Worm (Caenorhabditis elegans) whole organism, young adult: ENCODE measurements around the gene C03B1.1.

ENCODE experiments used
- bed-2 ChIP-seq: fragments of 200-800 bp; sonication (Bioruptor generic); IDR thresholded peaks from 2 replicates; pipeline ENCODE4 v1.3.6; 2022; ENCODE audit warnings: missing genetic modification reagents, missing genetic modification characterization, missing compliant biosample characterization
- dox-1 ChIP-seq: fragments of 200-800 bp; sonication (Bioruptor generic); IDR thresholded peaks from 2 replicates; pipeline ENCODE4 v1.3.6; 2022; ENCODE audit warnings: missing genetic modification reagents, missing genetic modification characterization, missing compliant biosample characterization
- lin-26 ChIP-seq: fragments of 200-800 bp; sonication (Bioruptor generic); IDR thresholded peaks from 2 replicates; pipeline ENCODE4 v1.3.6; 2022; ENCODE audit warnings: missing genetic modification reagents, missing genetic modification characterization, missing compliant biosample characterization
- lin-54 ChIP-seq: fragments of 200-800 bp; sonication (Bioruptor generic); optimal IDR thresholded peaks from 2 replicates; lab custom pipeline; 2018; ENCODE audit warnings: mild to moderate bottlenecking, missing genetic modification characterization, missing compliant biosample characterization
- lsy-27 ChIP-seq: sonication (generic microtip); optimal IDR thresholded peaks from 2 replicates; lab custom pipeline; 2017; ENCODE audit warnings: missing genetic modification characterization, mild to moderate bottlenecking, missing compliant biosample characterization, antibody characterized with exemption, missing genotype, borderline replicate concordance; ENCODE audit not compliant: insufficient read depth
- nhr-120 ChIP-seq: fragments of 200-800 bp; sonication (Bioruptor generic); IDR thresholded peaks from 2 replicates; pipeline ENCODE4 v1.3.6; 2022; ENCODE audit warnings: missing genetic modification characterization, missing compliant biosample characterization
- nhr-179 ChIP-seq: sonication (generic microtip); optimal IDR thresholded peaks from 2 replicates; lab custom pipeline; 2016; ENCODE audit warnings: mild to moderate bottlenecking, missing genetic modification characterization, missing compliant biosample characterization
- nhr-90 ChIP-seq: sonication (generic microtip); optimal IDR thresholded peaks from 2 replicates; lab custom pipeline; 2016; ENCODE audit warnings: missing genotype, mild to moderate bottlenecking, missing genetic modification characterization, missing compliant biosample characterization
- unc-130 ChIP-seq: sonication (generic microtip); optimal IDR thresholded peaks from 2 replicates; lab custom pipeline; 2016; ENCODE audit warnings: missing genetic modification reagents, missing genetic modification characterization, missing compliant biosample characterization

- TF ChIP-seq dox-1 (GFP tag; lab: Robert Waterston, UW) (no peak), nhr-90 (no peak), lsy-27 (tag; lab: Kevin White, UChicago) (no peak), unc-130 (GFP tag; lab: Kevin White, UChicago) (no peak), bed-2 (no peak), lin-26 (no peak), nhr-179 (tag; lab: Kevin White, UChicago) (no peak), lin-54 (GFP tag; lab: Kevin White, UChicago) (no peak), nhr-120 (GFP tag; lab: Robert Waterston, UW) (no peak)
Measured at ce11 chrX:6408286-6408685, 33.7 kb downstream of the C03B1.1 start.
